Worm (Caenorhabditis elegans): ENCODE data around the gene nhr-225.

DNA sequence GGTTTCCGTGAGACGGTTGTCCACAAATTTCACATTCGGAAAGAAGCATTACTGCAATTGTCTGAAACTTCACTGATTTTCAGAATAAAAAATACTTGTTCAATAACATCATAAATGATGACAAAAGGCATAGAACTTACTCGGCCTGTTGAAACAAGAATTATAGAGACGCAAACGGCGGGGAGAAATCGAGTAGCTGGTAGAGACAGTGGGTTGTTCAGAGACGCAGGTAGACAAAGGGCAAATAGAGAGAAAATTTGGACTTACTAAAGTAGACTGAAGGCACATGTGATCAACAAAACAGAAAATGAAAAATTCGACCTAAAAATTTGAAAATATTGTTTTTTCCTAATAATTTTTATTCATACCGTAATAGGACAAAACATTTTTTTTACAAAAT is 30.5 kb downstream of the nhr-225 start, which contains the start of gene nhr-182:
- TF ChIP-seq med-1 (GFP tag; optimal IDR thresholded peaks at IDR 0.05; ENCODE audit: insufficient read depth) (no peak), klf-2 (GFP tag; conservative IDR thresholded peaks at IDR 0.05) (no peak), flt-1 (GFP tag; IDR thresholded peaks at IDR 0.05) (no peak), ztf-29 (GFP tag; IDR thresholded peaks at IDR 0.05) (no peak)

All from whole organism, midembryonic.